Fruit fly (Drosophila melanogaster) whole organism, embryonic: ENCODE results near the gene CG15296.
A peak's percentile ranks its signal among the peaks of the same experiment; 100 is the strongest.

Source experiments
- CG10267 ChIP-seq: fragments of 200-800 bp; sonication (Bioruptor generic); optimal IDR thresholded peaks from 2 replicates; lab custom pipeline; 2018; ENCODE audit warnings: missing biosample characterization, mild to moderate bottlenecking, missing genetic modification characterization, moderate library complexity
- CG10565 ChIP-seq: fragments of 200-800 bp; sonication (Bioruptor generic); optimal IDR thresholded peaks from 3 replicates; lab custom pipeline; 2016; ENCODE audit warnings: missing biosample characterization, mild to moderate bottlenecking, missing genetic modification characterization
- CG11560 ChIP-seq: fragments of 200-800 bp; sonication (Bioruptor generic); IDR thresholded peaks from 3 replicates; pipeline ENCODE4 v1.3.6; 2022; ENCODE audit warnings: missing biosample characterization, missing genetic modification characterization
- CG12659 ChIP-seq: fragments of 200-800 bp; sonication (Bioruptor generic); optimal IDR thresholded peaks from 3 replicates; lab custom pipeline; 2017; ENCODE audit warnings: mild to moderate bottlenecking, missing biosample characterization, missing genetic modification reagents, missing genetic modification characterization
- CG13424 ChIP-seq: fragments of 200-800 bp; sonication (Bioruptor generic); optimal IDR thresholded peaks from 2 replicates; lab custom pipeline; 2019; ENCODE audit warnings: missing biosample characterization, mild to moderate bottlenecking, missing genetic modification characterization, moderate library complexity
- CG15073 ChIP-seq: fragments of 200-800 bp; sonication (Bioruptor generic); optimal IDR thresholded peaks from 2 replicates; lab custom pipeline; 2016; ENCODE audit warnings: missing biosample characterization, missing genetic modification characterization
- CG1529 ChIP-seq: fragments of 200-800 bp; sonication (Bioruptor generic); optimal IDR thresholded peaks from 3 replicates; lab custom pipeline; 2018; ENCODE audit warnings: missing biosample characterization, missing genetic modification characterization
- CG17359 ChIP-seq: fragments of 200-800 bp; sonication (Bioruptor generic); optimal IDR thresholded peaks from 3 replicates; lab custom pipeline; 2018; ENCODE audit warnings: missing biosample characterization, mild to moderate bottlenecking, missing genetic modification characterization, moderate library complexity
- CG17385 ChIP-seq: fragments of 200-800 bp; sonication (Bioruptor generic); optimal IDR thresholded peaks from 3 replicates; lab custom pipeline; 2018; ENCODE audit warnings: missing biosample characterization, mild to moderate bottlenecking, missing genetic modification characterization
- CG1832 ChIP-seq: fragments of 200-800 bp; sonication (Bioruptor generic); optimal IDR thresholded peaks from 2 replicates; lab custom pipeline; 2017; ENCODE audit warnings: missing biosample characterization, mild to moderate bottlenecking, missing genetic modification characterization, inconsistent platforms
- CG34376 ChIP-seq: fragments of 200-800 bp; sonication (Bioruptor generic); optimal IDR thresholded peaks from 2 replicates; lab custom pipeline; 2018; ENCODE audit warnings: missing biosample characterization, mild to moderate bottlenecking, missing genetic modification characterization
- CG4404 ChIP-seq: fragments of 200-800 bp; sonication (Bioruptor generic); IDR thresholded peaks from 2 replicates; pipeline ENCODE4 v1.3.6; 2022; ENCODE audit warnings: missing biosample characterization, missing genetic modification characterization
- CG7556 ChIP-seq: fragments of 200-800 bp; sonication (Bioruptor generic); optimal IDR thresholded peaks from 2 replicates; lab custom pipeline; 2017; ENCODE audit warnings: missing biosample characterization, mild to moderate bottlenecking, missing genetic modification characterization
- CG7987 ChIP-seq: fragments of 200-800 bp; sonication (Bioruptor generic); optimal IDR thresholded peaks from 2 replicates; lab custom pipeline; 2018; ENCODE audit warnings: missing biosample characterization, mild to moderate bottlenecking, missing genetic modification characterization, moderate library complexity
- CG8281 ChIP-seq: fragments of 200-800 bp; sonication (Bioruptor generic); optimal IDR thresholded peaks from 2 replicates; lab custom pipeline; 2018; ENCODE audit warnings: missing biosample characterization, mild to moderate bottlenecking, missing genetic modification characterization, moderate library complexity
- CG8388 ChIP-seq: fragments of 200-800 bp; sonication (Bioruptor generic); optimal IDR thresholded peaks from 2 replicates; lab custom pipeline; 2019; ENCODE audit warnings: missing biosample characterization, mild to moderate bottlenecking, missing genetic modification characterization, moderate library complexity
- CTCF ChIP-seq: fragments of 200-800 bp; sonication (Bioruptor generic); optimal IDR thresholded peaks from 2 replicates; lab custom pipeline; 2017; ENCODE audit warnings: missing biosample characterization, mild to moderate bottlenecking, missing genetic modification characterization, moderate library complexity
- Chrac-16 ChIP-seq: fragments of 200-800 bp; sonication (Bioruptor generic); optimal IDR thresholded peaks from 3 replicates; lab custom pipeline; 2016; ENCODE audit warnings: missing biosample characterization, missing genetic modification characterization
- Ets65A ChIP-seq: fragments of 200-800 bp; sonication (Bioruptor generic); peaks from one replicate; lab custom pipeline; 2016; ENCODE audit warnings: missing biosample characterization, missing genetic modification characterization
- Gsc ChIP-seq: fragments of 200-800 bp; sonication (Bioruptor generic); IDR thresholded peaks from 2 replicates; pipeline ENCODE4 v1.3.6; 2022; ENCODE audit warnings: missing biosample characterization, missing genetic modification characterization
- Hr3 ChIP-seq: fragments of 200-800 bp; sonication (Bioruptor generic); optimal IDR thresholded peaks from 3 replicates; lab custom pipeline; 2016; ENCODE audit warnings: missing biosample characterization, missing genetic modification characterization
- MESR4 ChIP-seq: fragments of 200-800 bp; sonication (Bioruptor generic); optimal IDR thresholded peaks from 2 replicates; lab custom pipeline; 2018; ENCODE audit warnings: missing biosample characterization, mild to moderate bottlenecking, missing genetic modification characterization, moderate library complexity
- Oaz ChIP-seq: fragments of 200-800 bp; sonication (Bioruptor generic); IDR thresholded peaks from 2 replicates; pipeline ENCODE4 v1.3.6; 2022; ENCODE audit warnings: missing biosample characterization, missing genetic modification characterization
- Spps ChIP-seq: fragments of 200-800 bp; sonication (Bioruptor generic); optimal IDR thresholded peaks from 2 replicates; lab custom pipeline; 2018; ENCODE audit warnings: missing biosample characterization, mild to moderate bottlenecking, missing genetic modification characterization
- Tbp ChIP-seq: fragments of >200 bp; optimal IDR thresholded peaks from 2 replicates; lab custom pipeline; 2018; ENCODE audit warnings: missing biosample characterization, missing genetic modification characterization
- al ChIP-seq: fragments of 200-800 bp; sonication (Bioruptor generic); IDR thresholded peaks from 2 replicates; pipeline ENCODE4 v1.3.6; 2022; ENCODE audit warnings: missing biosample characterization, missing genetic modification characterization
- amos ChIP-seq: fragments of 200-800 bp; sonication (Bioruptor generic); IDR thresholded peaks from 2 replicates; pipeline ENCODE4 v1.3.6; 2022; ENCODE audit warnings: missing biosample characterization, missing genetic modification characterization; ENCODE audit not compliant: partially characterized antibody
- bsh ChIP-seq, 2 experiments: fragments of 200-800 bp; sonication (Bioruptor generic); optimal IDR thresholded peaks; 2 replicates each; lab custom pipeline; 2017 to 2018; ENCODE audit warnings: mild to moderate bottlenecking in 2 of 2, missing biosample characterization in 2 of 2, missing genetic modification characterization in 2 of 2, moderate library complexity in 1 of 2
- caup ChIP-seq: fragments of 200-800 bp; sonication (Bioruptor generic); optimal IDR thresholded peaks from 3 replicates; lab custom pipeline; 2017; ENCODE audit warnings: missing biosample characterization, mild to moderate bottlenecking, missing genetic modification characterization, moderate library complexity; ENCODE audit not compliant: severe bottlenecking
- chm ChIP-seq: fragments of 200-800 bp; sonication (Bioruptor generic); IDR thresholded peaks from 2 replicates; pipeline ENCODE4 v1.3.6; 2022; ENCODE audit warnings: missing biosample characterization, missing genetic modification characterization
- crc ChIP-seq: fragments of 200-800 bp; sonication (Bioruptor generic); optimal IDR thresholded peaks from 2 replicates; lab custom pipeline; 2016; ENCODE audit warnings: missing biosample characterization, missing genetic modification characterization
- cwo ChIP-seq: fragments of 200-800 bp; sonication (Bioruptor generic); optimal IDR thresholded peaks from 3 replicates; lab custom pipeline; 2017; ENCODE audit warnings: missing biosample characterization, missing genetic modification characterization, mild to moderate bottlenecking, moderate library complexity, missing genetic modification reagents
- danr ChIP-seq: fragments of 200-800 bp; sonication (Bioruptor generic); IDR thresholded peaks from 2 replicates; pipeline ENCODE4 v1.3.6; 2022; ENCODE audit warnings: missing biosample characterization, missing genetic modification characterization
- dmrt99B ChIP-seq: fragments of 200-800 bp; sonication (Bioruptor generic); optimal IDR thresholded peaks from 2 replicates; lab custom pipeline; 2018; ENCODE audit warnings: missing biosample characterization, mild to moderate bottlenecking, missing genetic modification characterization, moderate library complexity
- fru ChIP-seq: fragments of >200 bp; optimal IDR thresholded peaks from 2 replicates; lab custom pipeline; 2017
- gcm ChIP-seq: fragments of 200-800 bp; sonication (Bioruptor generic); optimal IDR thresholded peaks from 2 replicates; lab custom pipeline; 2019; ENCODE audit warnings: missing biosample characterization, mild to moderate bottlenecking, missing genetic modification characterization, moderate library complexity
- gsb ChIP-seq: fragments of 200-800 bp; sonication (Bioruptor generic); IDR thresholded peaks from 2 replicates; pipeline ENCODE4 v1.3.6; 2022; ENCODE audit warnings: missing biosample characterization, missing genetic modification characterization
- ind ChIP-seq: fragments of 200-800 bp; sonication (Bioruptor generic); optimal IDR thresholded peaks from 3 replicates; lab custom pipeline; 2016; ENCODE audit warnings: missing biosample characterization, missing genetic modification characterization
- kni ChIP-seq: fragments of 200-800 bp; sonication (Bioruptor generic); optimal IDR thresholded peaks from 3 replicates; lab custom pipeline; 2017; ENCODE audit warnings: mild to moderate bottlenecking, missing biosample characterization, missing genetic modification reagents, missing genetic modification characterization
- lilli ChIP-seq: fragments of 200-800 bp; sonication (Bioruptor generic); optimal IDR thresholded peaks from 3 replicates; lab custom pipeline; 2016; ENCODE audit warnings: missing biosample characterization, missing genetic modification characterization
- mld ChIP-seq: fragments of 200-800 bp; sonication (Bioruptor generic); IDR thresholded peaks from 3 replicates; pipeline ENCODE4 v1.3.6; 2022; ENCODE audit warnings: missing biosample characterization, missing genetic modification characterization; ENCODE audit not compliant: partially characterized antibody
- otp ChIP-seq: fragments of 200-800 bp; sonication (Bioruptor generic); IDR thresholded peaks from 3 replicates; pipeline ENCODE4, ENCODE4 v1.3.6; 2022; ENCODE audit warnings: missing biosample characterization, missing genetic modification characterization
- pita ChIP-seq: fragments of 200-800 bp; sonication (Bioruptor generic); optimal IDR thresholded peaks from 2 replicates; lab custom pipeline; 2017; ENCODE audit warnings: missing biosample characterization, mild to moderate bottlenecking, missing genetic modification characterization
- tna ChIP-seq: fragments of 200-800 bp; sonication (Bioruptor generic); IDR thresholded peaks from 2 replicates; pipeline ENCODE4 v1.3.6; 2022; ENCODE audit warnings: missing biosample characterization, missing genetic modification characterization; ENCODE audit not compliant: partially characterized antibody
- trem ChIP-seq: fragments of 200-800 bp; optimal IDR thresholded peaks from 3 replicates; lab custom pipeline; 2019; ENCODE audit warnings: missing biosample characterization, mild to moderate bottlenecking, missing genetic modification characterization, moderate library complexity
- tup ChIP-seq: fragments of 200-800 bp; sonication (Bioruptor generic); optimal IDR thresholded peaks from 2 replicates; lab custom pipeline; 2016; ENCODE audit warnings: missing biosample characterization, mild to moderate bottlenecking, missing genetic modification characterization, moderate library complexity
- unc-4 ChIP-seq: fragments of 200-800 bp; sonication (Bioruptor generic); IDR thresholded peaks from 2 replicates; pipeline ENCODE4 v1.3.6; 2022; ENCODE audit warnings: missing biosample characterization, missing genetic modification characterization; ENCODE audit not compliant: partially characterized antibody
- unpg ChIP-seq: fragments of 200-800 bp; sonication (Bioruptor generic); optimal IDR thresholded peaks from 3 replicates; lab custom pipeline; 2018; ENCODE audit warnings: missing biosample characterization, mild to moderate bottlenecking, missing genetic modification characterization, moderate library complexity
- zen ChIP-seq: fragments of 200-800 bp; sonication (Bioruptor generic); optimal IDR thresholded peaks from 3 replicates; lab custom pipeline; 2018; ENCODE audit warnings: missing biosample characterization, mild to moderate bottlenecking, missing genetic modification characterization, moderate library complexity
- zfh1 ChIP-seq: fragments of 200-800 bp; sonication (Bioruptor generic); IDR thresholded peaks from 3 replicates; pipeline ENCODE4 v1.3.6; 2022; ENCODE audit warnings: missing biosample characterization, missing genetic modification characterization

Gene CG15296

DNA sequence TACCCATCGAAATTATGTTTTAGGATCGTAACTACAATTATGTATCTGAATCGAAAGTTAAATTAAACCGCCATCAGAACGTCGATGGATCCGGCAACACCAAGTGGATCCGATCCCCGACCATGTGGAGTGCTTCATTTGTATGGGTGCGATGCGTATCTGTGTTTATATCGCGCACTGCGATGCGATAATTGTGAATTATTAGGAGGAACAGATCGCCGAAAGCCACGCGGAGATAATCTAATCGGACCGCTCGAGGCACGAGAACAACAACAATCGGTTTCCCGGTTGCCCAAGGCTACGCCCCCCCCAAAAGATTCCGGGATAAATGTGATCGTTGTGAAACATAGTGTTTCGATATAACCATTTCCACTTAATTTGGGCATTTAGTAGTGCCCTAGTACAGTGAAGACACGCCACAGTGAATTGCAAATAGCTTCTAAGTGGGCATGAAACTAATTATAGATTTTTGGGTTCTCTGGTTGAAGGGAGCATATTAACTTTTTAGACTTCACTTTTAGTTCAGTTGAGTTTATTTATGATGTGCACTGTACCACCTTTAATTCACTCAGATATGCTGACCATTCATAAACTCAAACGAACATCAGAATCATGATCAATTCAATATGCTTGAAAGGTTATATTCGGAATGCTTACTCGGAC is 34.0 kb upstream of the CG15296 start (continued):
- TF ChIP-seq CG8388 (GFP tag; lab: Kevin White, UChicago) (peak; percentile 24), CG12659 (GFP tag; lab: Kevin White, UChicago) (peak; percentile 19), Chrac-16 (GFP tag; lab: Kevin White, UChicago) (peak; percentile 27), Gsc (peak; percentile 50; the same call in 1 of the 2 replicates), CTCF (GFP tag; lab: Kevin White, UChicago) (no peak), caup (peak; percentile 18), CG10267 (tag; lab: Kevin White, UChicago) (peak; percentile 5), gcm (no peak), cwo (peak; percentile 4), Ets65A (GFP tag; lab: Kevin White, UChicago) (peak; percentile 77), zen (tag; lab: Kevin White, UChicago) (peak; percentile 24), CG1529 (GFP tag; lab: Kevin White, UChicago) (no peak), CG10565 (GFP tag; lab: Kevin White, UChicago) (no peak), CG17385 (GFP tag; lab: Kevin White, UChicago) (peak; percentile 36), MESR4 (GFP tag; lab: Kevin White, UChicago) (no peak), Tbp (GFP tag; lab: Kevin White, UChicago) (no peak), CG7556 (GFP tag; lab: Kevin White, UChicago) (no peak), Spps (no peak), dmrt99B (tag; lab: Kevin White, UChicago) (no peak), al (GFP tag; lab: Robert Waterston, UW) (peak; percentile 58), lilli (peak; percentile 46), CG13424 (tag; lab: Kevin White, UChicago) (peak; percentile 46), tna (GFP tag; lab: Robert Waterston, UW) (no peak), otp (GFP tag; lab: Robert Waterston, UW) (peak; percentile 64; the same call in 1 of the 3 replicates), Hr3 (GFP tag; lab: Kevin White, UChicago) (peak; percentile 15), trem (no peak), Oaz (GFP tag; lab: Robert Waterston, UW) (no peak), CG17359 (tag; lab: Kevin White, UChicago) (peak; percentile 62), CG15073 (GFP tag; lab: Kevin White, UChicago) (no peak), ind (GFP tag; lab: Kevin White, UChicago) (peak; percentile 60), CG34376 (GFP tag; lab: Kevin White, UChicago) (peak; percentile 64), unc-4 (GFP tag; lab: Robert Waterston, UW) (no peak), zfh1 (GFP tag; lab: Robert Waterston, UW) (peak; percentile 75), CG11560 (tag; lab: Robert Waterston, UW) (no peak), CG1832 (GFP tag; lab: Kevin White, UChicago) (no peak), CG7987 (GFP tag; lab: Kevin White, UChicago) (no peak), kni (GFP tag; lab: Kevin White, UChicago) (no peak), bsh (GFP tag; optimal IDR thresholded peaks at IDR 0.05; lab: Kevin White, UChicago) (peak in 1 of 2 experiments; percentile 66), CG8281 (no peak), gsb (GFP tag; lab: Robert Waterston, UW) (no peak; the same call in 1 of the 2 replicates), danr (GFP tag; lab: Robert Waterston, UW) (no peak), chm (GFP tag; lab: Robert Waterston, UW) (peak; percentile 38; the same call in 1 of the 2 replicates), pita (GFP tag; lab: Kevin White, UChicago) (no peak), crc (GFP tag; lab: Kevin White, UChicago) (no peak), tup (GFP tag; lab: Kevin White, UChicago) (no peak), fru (lab: Kevin White, UChicago) (no peak), mld (GFP tag; lab: Robert Waterston, UW) (no peak), unpg (GFP tag; lab: Kevin White, UChicago) (peak; percentile 47), amos (no peak), CG4404 (GFP tag; lab: Robert Waterston, UW) (no peak)
